Fruit fly (Drosophila melanogaster) whole organism, embryonic: ENCODE measurements around the gene Fit2.

ENCODE experiments used
- Adf1 ChIP-seq: fragments of 200-800 bp; sonication (Bioruptor generic); IDR thresholded peaks from 2 replicates; pipeline ENCODE4 v1.3.6; 2022; ENCODE audit warnings: missing biosample characterization, missing genetic modification characterization
- Aef1 ChIP-seq: fragments of 200-800 bp; sonication (Bioruptor generic); IDR thresholded peaks from 3 replicates; pipeline ENCODE4 v1.3.6; 2022; ENCODE audit warnings: missing biosample characterization, missing genetic modification characterization
- Blimp-1 ChIP-seq: fragments of 200-800 bp; sonication (Bioruptor generic); optimal IDR thresholded peaks from 3 replicates; lab custom pipeline; 2018; ENCODE audit warnings: missing biosample characterization, missing genetic modification characterization, mild to moderate bottlenecking, moderate library complexity, missing genetic modification reagents
- CG1024 ChIP-seq: fragments of 200-800 bp; sonication (Bioruptor generic); IDR thresholded peaks from 2 replicates; pipeline ENCODE4 v1.3.6; 2022; ENCODE audit warnings: missing biosample characterization, missing genetic modification characterization
- CG10321 ChIP-seq: fragments of 200-800 bp; sonication (Bioruptor generic); IDR thresholded peaks from 2 replicates; pipeline ENCODE4 v1.3.6; 2022; ENCODE audit warnings: missing biosample characterization, missing genetic modification characterization
- CG11456 ChIP-seq: fragments of 200-800 bp; sonication (Bioruptor generic); IDR thresholded peaks from 3 replicates; pipeline ENCODE4 v1.3.6; 2022; ENCODE audit warnings: missing biosample characterization, missing genetic modification characterization
- CG13287 ChIP-seq: fragments of 200-800 bp; sonication (Bioruptor generic); IDR thresholded peaks from 2 replicates; pipeline ENCODE4 v1.3.6; 2022; ENCODE audit warnings: missing biosample characterization, missing genetic modification characterization; ENCODE audit not compliant: partially characterized antibody
- CG14014 ChIP-seq: fragments of 200-800 bp; sonication (Bioruptor generic); IDR thresholded peaks from 2 replicates; pipeline ENCODE4 v1.3.6; 2022; ENCODE audit warnings: missing biosample characterization, missing genetic modification characterization
- CG15479 ChIP-seq: fragments of 200-800 bp; sonication (Bioruptor generic); optimal IDR thresholded peaks from 3 replicates; lab custom pipeline; 2019; ENCODE audit warnings: missing biosample characterization, mild to moderate bottlenecking, missing genetic modification characterization, moderate library complexity
- CG1832 ChIP-seq: fragments of 200-800 bp; sonication (Bioruptor generic); optimal IDR thresholded peaks from 2 replicates; lab custom pipeline; 2017; ENCODE audit warnings: missing biosample characterization, mild to moderate bottlenecking, missing genetic modification characterization, inconsistent platforms
- CG3065 ChIP-seq: fragments of 200-800 bp; sonication (Bioruptor generic); optimal IDR thresholded peaks from 2 replicates; lab custom pipeline; 2016; ENCODE audit warnings: missing biosample characterization, missing genetic modification characterization
- CG4360 ChIP-seq: fragments of 200-800 bp; sonication (Bioruptor generic); IDR thresholded peaks from 2 replicates; pipeline ENCODE4 v1.3.6; 2022; ENCODE audit warnings: missing biosample characterization, missing genetic modification characterization
- CG7745 ChIP-seq: fragments of 200-800 bp; sonication (Bioruptor generic); optimal IDR thresholded peaks from 2 replicates; lab custom pipeline; 2018; ENCODE audit warnings: missing biosample characterization, mild to moderate bottlenecking, missing genetic modification characterization, moderate library complexity
- CG7839 ChIP-seq: fragments of 200-800 bp; sonication (Bioruptor generic); optimal IDR thresholded peaks from 3 replicates; lab custom pipeline; 2018; ENCODE audit warnings: missing biosample characterization, mild to moderate bottlenecking, missing genetic modification characterization, moderate library complexity
- CG8388 ChIP-seq: fragments of 200-800 bp; sonication (Bioruptor generic); optimal IDR thresholded peaks from 2 replicates; lab custom pipeline; 2019; ENCODE audit warnings: missing biosample characterization, mild to moderate bottlenecking, missing genetic modification characterization, moderate library complexity
- CG8478 ChIP-seq: fragments of >200 bp; optimal IDR thresholded peaks from 2 replicates; lab custom pipeline; 2018
- CG9932 ChIP-seq: fragments of 200-800 bp; sonication (Bioruptor generic); IDR thresholded peaks from 2 replicates; pipeline ENCODE4 v1.3.6; 2022; ENCODE audit warnings: missing biosample characterization, missing genetic modification characterization
- D ChIP-seq, 2 experiments: fragments of 200-800 bp in 1 of 2; fragments of >200 bp in 1 of 2; sonication (Bioruptor generic) in 1 of 2; optimal IDR thresholded peaks; 2 replicates in 1 of 2; 3 replicates in 1 of 2; lab custom pipeline; 2017; ENCODE audit warnings: mild to moderate bottlenecking in 1 of 2, missing biosample characterization in 1 of 2, missing genetic modification characterization in 1 of 2, missing genetic modification reagents in 1 of 2
- Fer2 ChIP-seq: fragments of 200-800 bp; sonication (Bioruptor generic); optimal IDR thresholded peaks from 2 replicates; lab custom pipeline; 2018; ENCODE audit warnings: missing biosample characterization, mild to moderate bottlenecking, missing genetic modification characterization, moderate library complexity
- H15 ChIP-seq: fragments of 200-800 bp; sonication (Bioruptor generic); IDR thresholded peaks from 3 replicates; pipeline ENCODE4 v1.3.6; 2022; ENCODE audit warnings: missing biosample characterization, missing genetic modification characterization
- Jarid2 ChIP-seq: fragments of 200-800 bp; sonication (Bioruptor generic); optimal IDR thresholded peaks from 3 replicates; lab custom pipeline; 2017; ENCODE audit warnings: mild to moderate bottlenecking, missing biosample characterization, missing genetic modification reagents, missing genetic modification characterization
- MBD-R2 ChIP-seq: fragments of 200-800 bp; sonication (Bioruptor generic); IDR thresholded peaks from 2 replicates; pipeline ENCODE4 v1.3.6; 2022; ENCODE audit warnings: missing biosample characterization, missing genetic modification characterization
- Med ChIP-seq: fragments of 200-800 bp; sonication (Bioruptor generic); peaks from one replicate; lab custom pipeline; 2016; ENCODE audit warnings: missing biosample characterization, missing genetic modification characterization, mild to moderate bottlenecking, inconsistent platforms, moderate library complexity
- Six4 ChIP-seq: fragments of 200-800 bp; sonication (Bioruptor generic); optimal IDR thresholded peaks from 2 replicates; lab custom pipeline; 2016; ENCODE audit warnings: missing biosample characterization, missing genetic modification characterization
- ara ChIP-seq: fragments of 200-800 bp; sonication (Bioruptor generic); IDR thresholded peaks from 2 replicates; pipeline ENCODE4 v1.3.6; 2022; ENCODE audit warnings: missing biosample characterization, missing genetic modification characterization
- ci ChIP-seq: fragments of 200-800 bp; sonication (Bioruptor generic); IDR thresholded peaks from 3 replicates; pipeline ENCODE4 v1.3.6; 2022; ENCODE audit warnings: missing biosample characterization, missing genetic modification characterization
- corto ChIP-seq: fragments of 200-800 bp; sonication (Bioruptor generic); optimal IDR thresholded peaks from 2 replicates; lab custom pipeline; 2016; ENCODE audit warnings: missing biosample characterization, mild to moderate bottlenecking, missing genetic modification characterization, moderate library complexity
- da ChIP-seq: fragments of 200-800 bp; sonication (Bioruptor generic); optimal IDR thresholded peaks from 2 replicates; lab custom pipeline; 2016; ENCODE audit warnings: missing biosample characterization, missing genetic modification characterization
- emc ChIP-seq: fragments of 200-800 bp; sonication (Bioruptor generic); optimal IDR thresholded peaks from 2 replicates; lab custom pipeline; 2016; ENCODE audit warnings: missing biosample characterization, missing genetic modification characterization
- grau ChIP-seq: fragments of 200-800 bp; optimal IDR thresholded peaks from 3 replicates; lab custom pipeline; 2019; ENCODE audit warnings: missing biosample characterization, mild to moderate bottlenecking, missing genetic modification characterization, moderate library complexity
- row ChIP-seq: fragments of 200-800 bp; sonication (Bioruptor generic); IDR thresholded peaks from 3 replicates; pipeline ENCODE4 v1.3.6; 2022; ENCODE audit warnings: missing biosample characterization, missing genetic modification characterization
- sd ChIP-seq: fragments of 200-800 bp; sonication (Bioruptor generic); optimal IDR thresholded peaks from 3 replicates; lab custom pipeline; 2018; ENCODE audit warnings: missing biosample characterization, mild to moderate bottlenecking, missing genetic modification characterization, moderate library complexity
- sr ChIP-seq: fragments of 200-800 bp; sonication (Bioruptor generic); IDR thresholded peaks from 3 replicates; pipeline ENCODE4 v1.3.6; 2022; ENCODE audit warnings: missing biosample characterization, missing genetic modification characterization
- tio ChIP-seq: fragments of 200-800 bp; sonication (Bioruptor generic); optimal IDR thresholded peaks from 2 replicates; lab custom pipeline; 2017; ENCODE audit warnings: missing biosample characterization, missing genetic modification characterization, inconsistent platforms
- z ChIP-seq: fragments of 200-800 bp; sonication (Bioruptor generic); IDR thresholded peaks from 3 replicates; pipeline ENCODE4 v1.3.6; 2022; ENCODE audit warnings: missing biosample characterization, missing genetic modification characterization
- zen ChIP-seq: fragments of 200-800 bp; sonication (Bioruptor generic); optimal IDR thresholded peaks from 3 replicates; lab custom pipeline; 2018; ENCODE audit warnings: missing biosample characterization, mild to moderate bottlenecking, missing genetic modification characterization, moderate library complexity

Gene Fit2

DNA sequence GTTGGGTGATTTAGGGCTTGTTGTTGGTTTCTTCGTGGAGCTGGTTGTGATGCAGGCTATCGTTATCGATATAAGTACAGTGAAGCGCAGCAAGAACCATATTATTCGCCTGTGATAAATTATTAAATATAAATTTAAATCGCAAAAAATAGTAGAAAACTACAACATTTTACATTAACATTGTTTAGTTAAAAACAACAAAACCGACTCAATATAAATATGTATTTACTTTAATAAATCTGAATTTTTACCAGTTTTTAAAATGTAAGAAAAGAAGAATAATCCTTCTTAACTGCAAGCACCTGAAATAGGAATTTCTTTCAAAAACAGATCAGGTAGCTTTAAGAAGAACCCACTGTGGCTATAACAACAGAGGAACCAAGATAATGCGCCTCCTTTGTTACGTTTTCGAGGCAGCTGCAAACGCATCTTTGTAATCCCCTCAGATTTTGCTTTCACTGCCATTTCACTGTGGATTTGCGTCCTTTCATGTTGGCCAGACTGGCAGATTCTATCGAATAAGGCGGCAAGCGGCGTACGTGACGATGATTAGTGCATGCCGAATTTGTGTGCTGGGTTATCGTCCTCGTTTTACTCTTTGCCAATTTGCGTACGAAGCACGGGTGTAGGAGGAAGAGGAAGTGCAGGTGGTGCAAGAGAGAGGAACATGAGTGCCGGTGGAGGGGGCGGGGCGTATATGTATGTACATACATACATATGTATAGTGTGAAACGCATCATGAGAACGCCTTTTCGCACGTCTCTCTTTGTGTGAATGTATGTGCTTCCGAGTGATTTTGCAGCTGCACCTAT is 13.4 kb upstream of the Fit2 start (continued):
- TF ChIP-seq CG13287 (no peak), CG3065 (GFP tag; lab: Kevin White, UChicago) (no peak), D (optimal IDR thresholded peaks at IDR 0.05; lab: Kevin White, UChicago) (peak; percentile 79), D (GFP tag; optimal IDR thresholded peaks at IDR 0.05; lab: Kevin White, UChicago) (no peak), corto (GFP tag; lab: Kevin White, UChicago) (peak; percentile 5), CG4360 (peak; percentile 4; the same call in 1 of the 2 replicates), ara (GFP tag; lab: Robert Waterston, UW) (0 out of 2 replicates have a peak, but pooled peaks have one; percentile 13), CG7839 (tag; lab: Kevin White, UChicago) (peak; percentile 38), CG8388 (peak; percentile 39), zen (tag; lab: Kevin White, UChicago) (peak; percentile 63), CG9932 (GFP tag; lab: Robert Waterston, UW) (peak; percentile 20; the same call in 1 of the 2 replicates), Fer2 (tag; lab: Kevin White, UChicago) (no peak), CG14014 (GFP tag; lab: Robert Waterston, UW) (no peak), CG15479 (peak; percentile 97), da (GFP tag; lab: Kevin White, UChicago) (no peak), grau (tag; lab: Kevin White, UChicago) (peak; percentile 82), emc (GFP tag; lab: Kevin White, UChicago) (no peak), Six4 (GFP tag; lab: Kevin White, UChicago) (peak; percentile 3)

DNA sequence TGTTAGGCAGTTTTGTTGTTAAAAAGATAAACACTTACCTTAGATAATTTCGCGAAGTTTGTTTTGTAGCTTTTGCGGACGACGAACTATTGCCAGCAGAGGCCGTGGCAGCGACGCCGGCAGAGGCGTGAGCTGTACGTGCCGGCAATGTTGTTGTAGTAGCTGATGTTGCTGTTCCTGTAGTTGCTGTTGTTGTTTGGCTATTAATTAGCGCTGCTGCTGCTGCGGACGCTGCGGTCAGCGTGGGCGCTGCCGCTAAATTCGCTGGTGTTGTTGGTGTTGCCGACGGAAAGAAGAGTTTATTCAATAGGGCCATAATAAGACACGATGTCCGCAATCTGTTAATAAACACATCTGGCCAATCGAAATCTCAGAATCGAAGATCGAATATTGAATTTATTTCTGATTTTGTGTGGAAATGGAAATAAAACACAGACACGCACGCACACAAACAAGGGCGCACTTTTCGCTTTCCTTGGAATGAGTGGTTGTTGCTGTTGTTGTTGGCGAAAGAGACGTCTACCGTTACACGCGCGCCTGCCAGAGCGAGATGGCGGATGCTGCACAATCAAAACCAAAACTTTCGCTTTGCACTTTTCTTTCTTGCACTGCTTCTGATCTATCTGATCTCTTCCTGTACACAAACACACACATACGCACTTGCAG is 12.6 kb upstream of the Fit2 start:
- TF ChIP-seq CG4360, result peak; percentile 90
- no peak for TF ChIP-seq MBD-R2
- TF ChIP-seq Aef1 (GFP tag; lab: Robert Waterston, UW), result 0 out of 3 replicates have a peak, but pooled peaks have one; percentile 9
- 0 out of 3 replicates have a peak, but pooled peaks have one; percentile 19 for TF ChIP-seq ci
- peak; percentile 62; the same call in 1 of the 3 replicates for TF ChIP-seq sr (GFP tag; lab: Robert Waterston, UW)
- TF ChIP-seq CG11456 (GFP tag; lab: Robert Waterston, UW), result no peak
- peak; percentile 19 for TF ChIP-seq sd (tag; lab: Kevin White, UChicago)
- TF ChIP-seq Med (GFP tag; lab: Kevin White, UChicago), result peak; percentile 55
- 0 out of 2 replicates have a peak, but pooled peaks have one; percentile 11 for TF ChIP-seq CG1024 (GFP tag; lab: Robert Waterston, UW)
- TF ChIP-seq H15 (GFP tag; lab: Robert Waterston, UW), result no peak
- 0 out of 3 replicates have a peak, but pooled peaks have one; percentile 12 for TF ChIP-seq row (GFP tag; lab: Robert Waterston, UW)
- peak; percentile 92 for TF ChIP-seq Adf1 (GFP tag; lab: Robert Waterston, UW)
- peak; percentile 65 for TF ChIP-seq CG1832 (GFP tag; lab: Kevin White, UChicago)
- TF ChIP-seq CG10321, result peak; percentile 76
- TF ChIP-seq tio (GFP tag; lab: Kevin White, UChicago), result no peak
- TF ChIP-seq Jarid2, result peak; percentile 48
- no peak for TF ChIP-seq CG7745
- peak; percentile 30 for TF ChIP-seq CG8478
- peak; percentile 79 for TF ChIP-seq Blimp-1 (GFP tag; lab: Kevin White, UChicago)
- TF ChIP-seq z, result 0 out of 3 replicates have a peak, but pooled peaks have one; percentile 35
